Worm (Caenorhabditis elegans) whole organism, L3 larva: ENCODE results near the gene tab-1.

Source experiments
- ZK546.5 ChIP-seq: sonication (generic microtip); optimal IDR thresholded peaks from 2 replicates; lab custom pipeline; 2017; ENCODE audit warnings: missing biosample characterization, missing genetic modification characterization
- aly-2 ChIP-seq: fragments of 150-350 bp; optimal IDR thresholded peaks from 2 replicates; lab custom pipeline; 2014; ENCODE audit warnings: missing biosample characterization, missing genetic modification characterization
- ama-1 ChIP-seq: fragments of 150-350 bp; optimal IDR thresholded peaks from 2 replicates; lab custom pipeline; 2018
- ceh-16 ChIP-seq: sonication (generic microtip); optimal IDR thresholded peaks from 2 replicates; lab custom pipeline; 2017; ENCODE audit warnings: missing biosample characterization, missing genetic modification characterization
- ceh-28 ChIP-seq: fragments of 150-350 bp; optimal IDR thresholded peaks from 2 replicates; lab custom pipeline; 2014; ENCODE audit warnings: missing biosample characterization, missing genetic modification reagents, missing genetic modification characterization
- ceh-9 ChIP-seq: sonication (generic microtip); optimal IDR thresholded peaks from 2 replicates; lab custom pipeline; 2018; ENCODE audit warnings: missing biosample characterization, missing genetic modification characterization
- daf-12 ChIP-seq: fragments of 150-350 bp; optimal IDR thresholded peaks from 2 replicates; lab custom pipeline; 2014; ENCODE audit warnings: missing biosample characterization, missing genetic modification reagents, missing genetic modification characterization
- egl-27 ChIP-seq: sonication (generic microtip); optimal IDR thresholded peaks from 4 replicates; lab custom pipeline; 2017; ENCODE audit warnings: missing biosample characterization, missing genetic modification reagents, missing genetic modification characterization
- egl-5 ChIP-seq: fragments of 150-350 bp; optimal IDR thresholded peaks from 2 replicates; lab custom pipeline; 2017; ENCODE audit warnings: missing biosample characterization, missing genetic modification reagents, missing genetic modification characterization, inconsistent platforms
- elt-1 ChIP-seq: fragments of 150-350 bp; optimal IDR thresholded peaks from 2 replicates; lab custom pipeline; 2014; ENCODE audit warnings: missing biosample characterization, missing genetic modification characterization
- elt-2 ChIP-seq: sonication (generic microtip); optimal IDR thresholded peaks from 2 replicates; lab custom pipeline; 2016; ENCODE audit warnings: missing genetic modification reagents, mild to moderate bottlenecking, missing genetic modification characterization, missing compliant biosample characterization
- elt-3 ChIP-seq, 3 experiments: fragments of 150-350 bp in 1 of 3; sonication (generic microtip) in 2 of 3; optimal IDR thresholded peaks; 2 replicates in 2 of 3; 4 replicates in 1 of 3; lab custom pipeline; 2014 to 2017; ENCODE audit warnings: missing biosample characterization in 3 of 3, missing genetic modification characterization in 3 of 3
- eor-1 ChIP-seq, 2 experiments: fragments of 150-350 bp; optimal IDR thresholded peaks; 2 replicates each; lab custom pipeline; 2014 to 2018; ENCODE audit warnings: missing biosample characterization in 2 of 2, missing genetic modification characterization in 2 of 2
- fkh-10 ChIP-seq: sonication (generic microtip); optimal IDR thresholded peaks from 2 replicates; lab custom pipeline; 2017; ENCODE audit warnings: missing biosample characterization, missing genetic modification reagents, missing genetic modification characterization
- fkh-2 ChIP-seq: fragments of 150-350 bp; optimal IDR thresholded peaks from 2 replicates; lab custom pipeline; 2014; ENCODE audit warnings: missing biosample characterization, missing genetic modification reagents, missing genetic modification characterization
- hmg-11 ChIP-seq: sonication (generic microtip); optimal IDR thresholded peaks from 2 replicates; lab custom pipeline; 2016; ENCODE audit warnings: missing genetic modification characterization, missing compliant biosample characterization
- jun-1 ChIP-seq: fragments of 150-350 bp; optimal IDR thresholded peaks from 2 replicates; lab custom pipeline; 2014; ENCODE audit warnings: missing biosample characterization, missing genetic modification reagents, missing genetic modification characterization
- lin-15B ChIP-seq: fragments of 150-350 bp; optimal IDR thresholded peaks from 2 replicates; lab custom pipeline; 2014; ENCODE audit warnings: missing biosample characterization, missing genetic modification characterization
- lin-39 ChIP-seq: fragments of 150-350 bp; optimal IDR thresholded peaks from 2 replicates; lab custom pipeline; 2018; ENCODE audit warnings: missing biosample characterization, missing genetic modification reagents, missing genetic modification characterization
- lsy-12 ChIP-seq: sonication (generic microtip); optimal IDR thresholded peaks from 2 replicates; lab custom pipeline; 2016; ENCODE audit warnings: mild to moderate bottlenecking, missing genetic modification characterization, missing compliant biosample characterization
- mdl-1 ChIP-seq: fragments of 150-350 bp; optimal IDR thresholded peaks from 2 replicates; lab custom pipeline; 2014; ENCODE audit warnings: missing biosample characterization, missing genetic modification characterization
- mml-1 ChIP-seq: fragments of 150-350 bp; sonication (generic microtip); optimal IDR thresholded peaks from 3 replicates; lab custom pipeline; 2014; ENCODE audit warnings: missing biosample characterization, missing genetic modification characterization
- nfya-1 ChIP-seq: sonication (generic microtip); optimal IDR thresholded peaks from 2 replicates; lab custom pipeline; 2017; ENCODE audit warnings: missing genetic modification characterization, mild to moderate bottlenecking, missing compliant biosample characterization, antibody characterized with exemption, moderate library complexity; ENCODE audit not compliant: insufficient read depth
- nhr-11 ChIP-seq: fragments of 150-350 bp; optimal IDR thresholded peaks from 2 replicates; lab custom pipeline; 2014; ENCODE audit warnings: missing biosample characterization, missing genetic modification characterization
- nhr-12 ChIP-seq: fragments of 150-350 bp; optimal IDR thresholded peaks from 2 replicates; lab custom pipeline; 2014; ENCODE audit warnings: missing biosample characterization, missing genetic modification characterization
- nhr-23 ChIP-seq: fragments of 150-350 bp; optimal IDR thresholded peaks from 2 replicates; lab custom pipeline; 2014; ENCODE audit warnings: missing biosample characterization, missing genetic modification reagents, missing genetic modification characterization
- nhr-237 ChIP-seq: fragments of 150-350 bp; optimal IDR thresholded peaks from 2 replicates; lab custom pipeline; 2014; ENCODE audit warnings: missing biosample characterization, missing genetic modification characterization
- nhr-25 ChIP-seq: sonication (generic microtip); optimal IDR thresholded peaks from 2 replicates; lab custom pipeline; 2017; ENCODE audit warnings: missing biosample characterization, missing genetic modification characterization
- nhr-28 ChIP-seq: fragments of 150-350 bp; optimal IDR thresholded peaks from 2 replicates; lab custom pipeline; 2014; ENCODE audit warnings: missing biosample characterization, missing genetic modification characterization
- nhr-43 ChIP-seq: sonication (generic microtip); optimal IDR thresholded peaks from 2 replicates; lab custom pipeline; 2016; ENCODE audit warnings: mild to moderate bottlenecking, missing genetic modification characterization, missing compliant biosample characterization; ENCODE audit not compliant: poor library complexity, severe bottlenecking
- nhr-67 ChIP-seq: fragments of 150-350 bp; optimal IDR thresholded peaks from 2 replicates; lab custom pipeline; 2014; ENCODE audit warnings: missing biosample characterization, missing genetic modification characterization
- pha-4 ChIP-seq: fragments of 150-350 bp; optimal IDR thresholded peaks from 2 replicates; lab custom pipeline; 2014; ENCODE audit warnings: missing biosample characterization, missing genetic modification reagents, missing genetic modification characterization
- pqm-1 ChIP-seq: fragments of 150-350 bp; optimal IDR thresholded peaks from 2 replicates; lab custom pipeline; 2017; ENCODE audit warnings: missing biosample characterization, missing genetic modification characterization, inconsistent platforms
- sea-2 ChIP-seq: fragments of 150-350 bp; sonication (generic microtip); optimal IDR thresholded peaks from 4 replicates; lab custom pipeline; 2014; ENCODE audit warnings: missing biosample characterization, missing genetic modification reagents, missing genetic modification characterization
- skn-1 ChIP-seq: fragments of 150-350 bp; optimal IDR thresholded peaks from 2 replicates; lab custom pipeline; 2014; ENCODE audit warnings: missing biosample characterization, missing genetic modification characterization
- snpc-4 ChIP-seq: fragments of 150-350 bp; optimal IDR thresholded peaks from 2 replicates; lab custom pipeline; 2014; ENCODE audit warnings: missing biosample characterization, missing genetic modification characterization
- tbx-2 ChIP-seq: sonication (generic microtip); optimal IDR thresholded peaks from 2 replicates; lab custom pipeline; 2016; ENCODE audit warnings: mild to moderate bottlenecking, missing genetic modification characterization, missing compliant biosample characterization
- unc-39 ChIP-seq: sonication (generic microtip); optimal IDR thresholded peaks from 4 replicates; lab custom pipeline; 2017; ENCODE audit warnings: missing biosample characterization, missing genetic modification characterization
- unc-62 ChIP-seq: fragments of 150-350 bp; sonication (generic microtip); optimal IDR thresholded peaks from 4 replicates; lab custom pipeline; 2014; ENCODE audit warnings: missing biosample characterization, missing genetic modification reagents, missing genetic modification characterization
- zag-1 ChIP-seq: fragments of 150-350 bp; optimal IDR thresholded peaks from 2 replicates; lab custom pipeline; 2014; ENCODE audit warnings: missing biosample characterization, missing genetic modification characterization
- ztf-11 ChIP-seq: fragments of 150-350 bp; optimal IDR thresholded peaks from 2 replicates; lab custom pipeline; 2014; ENCODE audit warnings: missing biosample characterization, missing genetic modification characterization

The tab-1 gene

DNA sequence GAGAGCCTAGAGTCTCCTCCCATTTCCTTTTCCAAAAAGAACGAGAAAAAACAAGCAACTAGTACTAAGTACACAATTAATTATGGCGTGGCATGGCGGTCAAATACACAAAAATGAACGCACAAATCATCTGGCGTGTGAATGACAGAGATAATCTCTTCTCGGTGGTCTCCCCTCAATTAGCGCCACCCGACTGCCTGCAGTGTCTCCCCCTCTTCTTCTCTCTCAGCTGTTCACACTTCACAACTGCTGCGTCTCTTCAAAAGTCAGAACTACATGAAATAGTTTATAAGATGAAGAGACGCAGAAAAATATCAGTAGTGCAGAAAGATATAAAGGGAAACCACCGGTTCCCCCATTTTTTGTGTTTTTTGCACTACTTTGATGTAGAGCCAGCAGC, 24.3 kb downstream of the tab-1 start (continued):
- TF ChIP-seq mdl-1 (tag; lab: Kevin White, UChicago): no peak

DNA sequence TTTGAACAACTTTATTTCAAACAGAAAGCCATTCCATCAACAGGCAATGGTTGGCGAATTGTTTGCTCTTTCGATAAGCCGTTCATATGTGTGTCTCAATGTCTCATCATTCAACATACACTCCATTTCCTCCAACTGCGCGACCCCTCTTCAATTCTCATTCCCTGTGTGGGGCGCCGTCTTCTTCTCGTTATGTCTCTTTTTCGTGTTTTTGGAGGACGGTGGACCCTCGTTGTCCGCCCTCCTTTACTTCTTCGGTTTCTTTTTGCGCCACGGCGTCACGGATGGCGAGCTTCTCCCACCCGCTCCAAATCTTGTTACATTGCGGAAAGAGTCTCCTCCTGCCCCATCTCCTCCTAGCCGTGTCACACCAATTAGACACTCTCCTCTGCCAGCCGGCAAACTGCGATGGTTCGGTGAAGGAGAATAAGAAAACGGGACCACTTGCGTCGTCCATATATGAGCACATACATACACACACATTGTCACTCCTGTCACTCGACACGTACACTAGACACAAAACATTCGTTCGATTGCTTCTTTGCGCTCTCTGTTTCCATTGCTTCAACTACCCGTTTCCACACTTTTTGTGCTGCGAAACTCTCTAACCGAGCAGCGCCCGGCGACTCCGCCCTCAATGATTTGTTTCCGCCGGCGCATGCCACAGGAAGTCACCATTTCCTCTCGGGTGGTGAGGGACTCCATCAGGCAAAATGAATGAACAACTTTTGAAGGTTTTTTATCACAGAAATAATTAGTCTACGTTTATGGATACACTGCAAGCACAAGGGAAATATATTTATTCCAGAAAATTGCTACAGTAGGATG, 25.2 kb downstream of the tab-1 start:
- TF ChIP-seq egl-5 (tag; lab: Kevin White, UChicago): peak; percentile 4
- no peak for TF ChIP-seq ceh-28 (tag; lab: Kevin White, UChicago)
- TF ChIP-seq egl-27: no peak
- TF ChIP-seq tbx-2 (tag; lab: Kevin White, UChicago): peak; percentile 57
- no peak for TF ChIP-seq lin-15B (tag; lab: Kevin White, UChicago)
- no peak for TF ChIP-seq skn-1 (tag; lab: Kevin White, UChicago)
- no peak for TF ChIP-seq nhr-25
- peak; percentile 55 for TF ChIP-seq lin-39 (tag; lab: Kevin White, UChicago)
- no peak for TF ChIP-seq hmg-11 (tag; lab: Kevin White, UChicago)
- TF ChIP-seq pha-4: peak; percentile 41
- TF ChIP-seq ceh-16 (tag; lab: Kevin White, UChicago): no peak
- TF ChIP-seq ZK546.5 (tag; lab: Kevin White, UChicago): no peak
- no peak for TF ChIP-seq mdl-1 (tag; lab: Kevin White, UChicago)
- no peak for TF ChIP-seq zag-1 (tag; lab: Kevin White, UChicago)
- peak; percentile 2 for TF ChIP-seq pqm-1 (tag; lab: Kevin White, UChicago)
- no peak for TF ChIP-seq nfya-1 (tag; lab: Kevin White, UChicago)
- no peak for TF ChIP-seq jun-1 (tag; lab: Kevin White, UChicago)
- no peak for TF ChIP-seq unc-62 (GFP tag; lab: Kevin White, UChicago)
- no peak for TF ChIP-seq lsy-12 (tag; lab: Kevin White, UChicago)
- TF ChIP-seq nhr-67: no peak
- no peak for TF ChIP-seq aly-2
- TF ChIP-seq elt-1: no peak
- TF ChIP-seq, all 47 proteins: peak for 5

DNA sequence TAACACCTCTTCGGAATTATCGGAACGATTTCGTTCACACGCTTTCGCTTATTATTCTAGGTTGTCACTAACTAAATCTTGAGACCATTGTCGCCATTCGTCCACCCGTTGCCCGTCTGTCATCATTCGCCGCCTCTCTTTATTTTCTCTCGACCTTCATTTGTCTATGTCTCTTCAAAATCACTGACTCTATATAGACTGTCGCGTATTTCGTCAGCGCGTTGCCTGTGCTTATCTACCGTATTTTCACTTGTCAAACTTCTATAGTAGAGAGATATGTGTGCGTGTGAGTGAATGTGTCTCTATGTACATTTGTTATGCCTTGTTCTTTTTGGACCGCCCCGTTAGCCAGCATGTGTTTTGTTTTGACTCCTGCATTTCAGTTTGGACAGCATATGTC, 26.0 kb downstream of the tab-1 start:
- peak; percentile 34 for TF ChIP-seq hmg-11 (tag; lab: Kevin White, UChicago)
- TF ChIP-seq ZK546.5 (tag; lab: Kevin White, UChicago): no peak
- no peak for TF ChIP-seq nhr-12 (tag; lab: Kevin White, UChicago)
- peak; percentile 42 for TF ChIP-seq jun-1 (tag; lab: Kevin White, UChicago)
- TF ChIP-seq nhr-25: peak; percentile 79
- TF ChIP-seq egl-5 (tag; lab: Kevin White, UChicago): no peak
- peak; percentile 74 for TF ChIP-seq pha-4
- no peak for TF ChIP-seq nhr-43 (tag; lab: Kevin White, UChicago)
- peak; percentile 52 for TF ChIP-seq nhr-23
- no peak for TF ChIP-seq ztf-11 (tag; lab: Kevin White, UChicago)
- no peak for TF ChIP-seq nhr-67
- no peak for TF ChIP-seq egl-27
- peak; percentile 74 for TF ChIP-seq unc-62 (GFP tag; lab: Kevin White, UChicago)
- TF ChIP-seq fkh-2 (tag; lab: Kevin White, UChicago): no peak
- TF ChIP-seq mml-1 (tag; lab: Kevin White, UChicago): no peak
- peak in 1 of 3 experiments; percentile 74 for TF ChIP-seq elt-3 (tag; optimal IDR thresholded peaks at IDR 0.05; lab: Kevin White, UChicago)
- TF ChIP-seq elt-1: peak; percentile 48
- no peak for TF ChIP-seq sea-2 (GFP tag; lab: Kevin White, UChicago)
- TF ChIP-seq nfya-1 (tag; lab: Kevin White, UChicago): peak; percentile 52
- TF ChIP-seq pqm-1 (tag; lab: Kevin White, UChicago): peak; percentile 51
- no peak for TF ChIP-seq eor-1 (tag; optimal IDR thresholded peaks at IDR 0.05; lab: Kevin White, UChicago)
- peak; percentile 71 for TF ChIP-seq elt-2
- TF ChIP-seq, all 47 proteins: peak for 11

DNA sequence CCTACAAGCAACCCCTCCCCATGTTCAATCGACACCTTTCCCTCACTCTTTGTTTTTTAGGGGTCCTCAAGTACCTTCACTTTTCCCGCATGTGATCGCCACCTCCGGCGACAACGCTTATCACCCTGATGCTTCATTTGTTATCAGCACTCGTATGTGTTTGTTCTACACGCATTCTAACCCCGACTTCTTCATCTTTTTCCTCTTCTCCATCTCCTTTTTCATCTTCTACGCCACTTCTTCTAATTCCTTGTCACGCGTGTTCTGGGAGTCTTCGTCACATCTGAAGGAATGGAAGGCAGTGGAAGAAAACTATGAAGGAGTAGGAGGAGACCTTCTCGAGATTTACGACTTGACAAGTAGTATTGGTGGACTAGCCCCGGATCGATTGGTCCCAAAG, 26.9 kb downstream of the tab-1 start:
- TF ChIP-seq nhr-67 (no peak), pqm-1 (tag; lab: Kevin White, UChicago) (no peak), nhr-11 (tag; lab: Kevin White, UChicago) (no peak), ztf-11 (tag; lab: Kevin White, UChicago) (no peak), nhr-23 (peak; percentile 38), eor-1 (tag; optimal IDR thresholded peaks at IDR 0.05; lab: Kevin White, UChicago) (no peak), ama-1 (lab: Kevin White, UChicago) (no peak), nhr-12 (tag; lab: Kevin White, UChicago) (no peak), ceh-9 (tag; lab: Kevin White, UChicago) (no peak), lsy-12 (tag; lab: Kevin White, UChicago) (no peak), nhr-237 (tag; lab: Kevin White, UChicago) (no peak), fkh-10 (GFP tag; lab: Kevin White, UChicago) (no peak), mml-1 (tag; lab: Kevin White, UChicago) (no peak), unc-39 (tag; lab: Kevin White, UChicago) (no peak), unc-62 (GFP tag; lab: Kevin White, UChicago) (peak; percentile 20), snpc-4 (tag; lab: Kevin White, UChicago) (no peak), nfya-1 (tag; lab: Kevin White, UChicago) (no peak), jun-1 (tag; lab: Kevin White, UChicago) (no peak), aly-2 (no peak), fkh-2 (tag; lab: Kevin White, UChicago) (no peak), tbx-2 (tag; lab: Kevin White, UChicago) (no peak), elt-3 (tag; optimal IDR thresholded peaks at IDR 0.05; lab: Kevin White, UChicago) (peak in 1 of 3 experiments; percentile 10), ceh-16 (tag; lab: Kevin White, UChicago) (no peak), elt-2 (peak; percentile 34), daf-12 (tag; lab: Kevin White, UChicago) (no peak), pha-4 (no peak), nhr-28 (tag; lab: Kevin White, UChicago) (no peak), egl-27 (no peak), mdl-1 (tag; lab: Kevin White, UChicago) (no peak), hmg-11 (tag; lab: Kevin White, UChicago) (no peak)
